Fruit fly (Drosophila melanogaster): ENCODE measurements around the gene C1GalTA.

The C1GalTA gene

DNA sequence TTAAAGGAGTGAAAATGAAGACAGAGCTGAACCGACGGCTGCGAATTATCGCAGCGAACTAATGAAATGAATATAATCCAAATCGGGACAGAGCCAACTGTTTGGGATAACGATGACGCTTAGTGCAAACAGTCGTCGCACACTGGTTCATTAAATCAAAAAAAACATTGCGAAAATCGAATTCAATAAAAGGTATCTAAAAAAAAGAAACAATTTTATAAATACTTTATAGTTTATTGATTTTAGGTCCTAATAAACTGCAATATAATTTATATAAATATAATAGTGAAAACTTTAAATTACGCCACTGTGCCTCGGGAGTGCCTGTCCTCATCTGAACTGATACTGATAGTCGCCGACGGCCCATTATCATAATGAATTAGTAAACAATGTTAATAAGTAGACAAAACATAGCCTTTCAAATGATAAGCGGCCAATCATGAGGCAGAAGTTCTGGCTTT, 8.0 kb upstream of the C1GalTA start, which contains the start of gene CG31886 (continued):
- TF ChIP-seq CG17912 (GFP tag; optimal IDR thresholded peaks at IDR 0.05) = no peak
- no peak for TF ChIP-seq CG11696 (GFP tag; IDR thresholded peaks at IDR 0.05)
- no peak for TF ChIP-seq Optix (GFP tag; IDR thresholded peaks at IDR 0.05)
- no peak for TF ChIP-seq prd (optimal IDR thresholded peaks at IDR 0.05)
- TF ChIP-seq prd (GFP tag; IDR thresholded peaks at IDR 0.05) = no peak; the same call in 2 of the 3 replicates
- TF ChIP-seq D (optimal IDR thresholded peaks at IDR 0.05) = no peak
- no peak for TF ChIP-seq D (GFP tag; optimal IDR thresholded peaks at IDR 0.05)
- TF ChIP-seq psq (GFP tag; optimal IDR thresholded peaks at IDR 0.05) = no peak
- no peak for TF ChIP-seq CG9215 (GFP tag; IDR thresholded peaks at IDR 0.05)
- no peak for TF ChIP-seq gcm2 (GFP tag; optimal IDR thresholded peaks at IDR 0.05)
- no peak; the same call in 1 of the 2 replicates for TF ChIP-seq sisA (GFP tag; IDR thresholded peaks at IDR 0.05)
- TF ChIP-seq B-H1 (GFP tag; IDR thresholded peaks at IDR 0.05) = no peak; the same call in 2 of the 3 replicates
- no peak for TF ChIP-seq CG1792 (GFP tag; optimal IDR thresholded peaks at IDR 0.05)
- TF ChIP-seq zfh2 (GFP tag; optimal IDR thresholded peaks at IDR 0.05) = no peak
- no peak for TF ChIP-seq CG17361 (GFP tag; IDR thresholded peaks at IDR 0.05)
- TF ChIP-seq Dad (GFP tag; optimal IDR thresholded peaks at IDR 0.05) = no peak
- TF ChIP-seq CG12769 (tag; optimal IDR thresholded peaks at IDR 0.05) = no peak
- TF ChIP-seq Rfx (GFP tag; IDR thresholded peaks at IDR 0.05) = no peak; the same call in 1 of the 2 replicates
- no peak for TF ChIP-seq repo (GFP tag; optimal IDR thresholded peaks at IDR 0.05)
- TF ChIP-seq kay (GFP tag; optimal IDR thresholded peaks at IDR 0.05) = no peak
- no peak for TF ChIP-seq CG3838 (GFP tag; optimal IDR thresholded peaks at IDR 0.05)
- peak; percentile 8 for TF ChIP-seq CG15601 (tag; optimal IDR thresholded peaks at IDR 0.05)
- no peak for TF ChIP-seq esg (GFP tag; conservative IDR thresholded peaks at IDR 0.05)
- TF ChIP-seq CG33557 (GFP tag; optimal IDR thresholded peaks at IDR 0.05) = no peak
- no peak for TF ChIP-seq Trl (optimal IDR thresholded peaks at IDR 0.05)
- TF ChIP-seq Trl (GFP tag; optimal IDR thresholded peaks at IDR 0.05) = no peak
- peak; percentile 78 for TF ChIP-seq sens (GFP tag)
- no peak for TF ChIP-seq Side (GFP tag; optimal IDR thresholded peaks at IDR 0.05)
- TF ChIP-seq CG14965 (GFP tag; optimal IDR thresholded peaks at IDR 0.05; ENCODE audit: borderline replicate concordance) = no peak
- peak; percentile 30 for TF ChIP-seq CG9727 (GFP tag; optimal IDR thresholded peaks at IDR 0.05)
- no peak for TF ChIP-seq al (GFP tag; IDR thresholded peaks at IDR 0.05)
- TF ChIP-seq Rx (GFP tag; IDR thresholded peaks at IDR 0.05) = no peak
- no peak for TF ChIP-seq Max (GFP tag; optimal IDR thresholded peaks at IDR 0.05)
- peak; percentile 4 for TF ChIP-seq tin (GFP tag; optimal IDR thresholded peaks at IDR 0.05)
- TF ChIP-seq org-1 (GFP tag; optimal IDR thresholded peaks at IDR 0.05) = no peak
- TF ChIP-seq Sry-β (GFP tag; optimal IDR thresholded peaks at IDR 0.05) = no peak
- no peak for TF ChIP-seq CG12942 (GFP tag; optimal IDR thresholded peaks at IDR 0.05)
- TF ChIP-seq rib (GFP tag; IDR thresholded peaks at IDR 0.05) = no peak
- TF ChIP-seq CG13424 (tag; optimal IDR thresholded peaks at IDR 0.05) = no peak
- no peak for TF ChIP-seq cg (GFP tag; optimal IDR thresholded peaks at IDR 0.05)
- TF ChIP-seq CG2889 (GFP tag; IDR thresholded peaks at IDR 0.05) = no peak
- no peak for TF ChIP-seq CG17568 (GFP tag; optimal IDR thresholded peaks at IDR 0.05)
- no peak for TF ChIP-seq wdn (GFP tag; IDR thresholded peaks at IDR 0.05)
- no peak for TF ChIP-seq CG3163 (GFP tag; optimal IDR thresholded peaks at IDR 0.05)
- no peak for TF ChIP-seq ash1 (GFP tag; optimal IDR thresholded peaks at IDR 0.05)
- TF ChIP-seq cato (GFP tag; optimal IDR thresholded peaks at IDR 0.05; ENCODE audit: borderline replicate concordance) = no peak
- 0 out of 2 replicates have a peak, but pooled peaks have one; percentile 52 for TF ChIP-seq stc (GFP tag; IDR thresholded peaks at IDR 0.05)
- no peak for TF ChIP-seq lov (optimal IDR thresholded peaks at IDR 0.05)
- TF ChIP-seq lov (GFP tag; IDR thresholded peaks at IDR 0.05) = no peak
- TF ChIP-seq CG15696 (tag; optimal IDR thresholded peaks at IDR 0.05) = peak; percentile 16
- TF ChIP-seq dpn (GFP tag; optimal IDR thresholded peaks at IDR 0.05) = no peak
- TF ChIP-seq shn (GFP tag; optimal IDR thresholded peaks at IDR 0.05) = no peak
- no peak for TF ChIP-seq CG7839 (tag; optimal IDR thresholded peaks at IDR 0.05)
- TF ChIP-seq C15 (GFP tag; IDR thresholded peaks at IDR 0.05) = no peak

All from whole organism, embryonic.